Worm (Caenorhabditis elegans) whole organism, L1 larva: ENCODE measurements around the gene clc-13.
A peak's percentile ranks its signal among the peaks of the same experiment; 100 is the strongest.

Source experiments
- C04F5.9 ChIP-seq: sonication (generic microtip); optimal IDR thresholded peaks from 2 replicates; lab custom pipeline; 2016; ENCODE audit warnings: missing genetic modification characterization, missing compliant biosample characterization
- F16B12.6 ChIP-seq: fragments of 150-350 bp; optimal IDR thresholded peaks from 2 replicates; lab custom pipeline; 2014; ENCODE audit warnings: missing biosample characterization, missing genetic modification characterization
- Y116A8C.19 ChIP-seq: sonication (generic microtip); optimal IDR thresholded peaks from 2 replicates; lab custom pipeline; 2016; ENCODE audit warnings: missing compliant biosample characterization, missing genetic modification characterization, borderline replicate concordance
- aha-1 ChIP-seq: fragments of 150-350 bp; optimal IDR thresholded peaks from 2 replicates; lab custom pipeline; 2014; ENCODE audit warnings: missing biosample characterization, missing genetic modification characterization
- ceh-88 ChIP-seq: fragments of 200-800 bp; sonication (Bioruptor generic); IDR thresholded peaks from 2 replicates; pipeline ENCODE4 v1.3.6; 2022; ENCODE audit warnings: missing genetic modification characterization, missing compliant biosample characterization
- ceh-90 ChIP-seq: sonication (generic microtip); optimal IDR thresholded peaks from 2 replicates; lab custom pipeline; 2016; ENCODE audit warnings: missing genetic modification characterization, missing compliant biosample characterization
- ces-1 ChIP-seq: fragments of 150-350 bp; optimal IDR thresholded peaks from 2 replicates; lab custom pipeline; 2014; ENCODE audit warnings: missing biosample characterization, missing genetic modification reagents, missing genetic modification characterization
- dpl-1 ChIP-seq, 3 experiments: fragments of 150-350 bp in 2 of 3; sonication (generic microtip) in 1 of 3; optimal IDR thresholded peaks; 2 replicates each; lab custom pipeline; 2014 to 2017; ENCODE audit warnings: missing biosample characterization in 3 of 3, missing genetic modification characterization in 3 of 3, missing genetic modification reagents in 3 of 3
- efl-3 ChIP-seq: fragments of 200-800 bp; sonication (Bioruptor generic); optimal IDR thresholded peaks from 2 replicates; lab custom pipeline; 2018; ENCODE audit warnings: mild to moderate bottlenecking, missing genetic modification characterization, missing compliant biosample characterization
- elt-2 ChIP-seq: sonication (generic microtip); optimal IDR thresholded peaks from 2 replicates; lab custom pipeline; 2016; ENCODE audit warnings: missing genetic modification characterization, mild to moderate bottlenecking, inconsistent platforms, missing compliant biosample characterization, missing genetic modification reagents
- ets-5 ChIP-seq: fragments of 200-800 bp; sonication (Bioruptor generic); IDR thresholded peaks from 2 replicates; pipeline ENCODE4 v1.3.6; 2022; ENCODE audit warnings: missing genetic modification characterization, missing compliant biosample characterization
- fkh-10 ChIP-seq: sonication (generic microtip); optimal IDR thresholded peaks from 2 replicates; lab custom pipeline; 2017; ENCODE audit warnings: missing biosample characterization, missing genetic modification reagents, missing genetic modification characterization
- fkh-8 ChIP-seq: sonication (generic microtip); optimal IDR thresholded peaks from 2 replicates; lab custom pipeline; 2016; ENCODE audit warnings: mild to moderate bottlenecking, missing genetic modification characterization, missing compliant biosample characterization
- grh-1 ChIP-seq: fragments of 200-800 bp; sonication (Bioruptor generic); IDR thresholded peaks from 2 replicates; pipeline ENCODE4 v1.3.6; 2022; ENCODE audit warnings: missing genetic modification reagents, missing genetic modification characterization, missing compliant biosample characterization
- isw-1 ChIP-seq: fragments of 200-800 bp; sonication (Bioruptor generic); IDR thresholded peaks from 2 replicates; pipeline ENCODE4 v1.3.6; 2022; ENCODE audit warnings: missing genetic modification characterization, missing compliant biosample characterization
- lin-13 ChIP-seq: fragments of 150-350 bp; optimal IDR thresholded peaks from 2 replicates; lab custom pipeline; 2014; ENCODE audit warnings: missing biosample characterization, missing genetic modification reagents, missing genetic modification characterization
- lin-39 ChIP-seq: fragments of 150-350 bp; optimal IDR thresholded peaks from 2 replicates; lab custom pipeline; 2014; ENCODE audit warnings: missing biosample characterization, missing genetic modification reagents, missing genetic modification characterization
- mef-2 ChIP-seq: fragments of 150-350 bp; optimal IDR thresholded peaks from 2 replicates; lab custom pipeline; 2014; ENCODE audit warnings: missing biosample characterization, missing genetic modification characterization
- mep-1 ChIP-seq: fragments of 150-350 bp; optimal IDR thresholded peaks from 2 replicates; lab custom pipeline; 2014; ENCODE audit warnings: missing biosample characterization, missing genetic modification characterization
- nhr-20 ChIP-seq: sonication (generic microtip); optimal IDR thresholded peaks from 2 replicates; lab custom pipeline; 2016; ENCODE audit warnings: mild to moderate bottlenecking, missing genetic modification characterization, missing compliant biosample characterization
- nhr-237 ChIP-seq: fragments of 150-350 bp; optimal IDR thresholded peaks from 2 replicates; lab custom pipeline; 2014; ENCODE audit warnings: missing biosample characterization, missing genetic modification characterization
- nhr-71 ChIP-seq: sonication (generic microtip); optimal IDR thresholded peaks from 2 replicates; lab custom pipeline; 2016; ENCODE audit warnings: mild to moderate bottlenecking, missing genetic modification characterization, moderate library complexity, missing compliant biosample characterization
- nhr-76 ChIP-seq: sonication (generic microtip); optimal IDR thresholded peaks from 2 replicates; lab custom pipeline; 2017; ENCODE audit warnings: missing biosample characterization, missing genetic modification characterization
- nhr-77 ChIP-seq: fragments of 150-350 bp; optimal IDR thresholded peaks from 2 replicates; lab custom pipeline; 2014; ENCODE audit warnings: missing biosample characterization, missing genetic modification characterization
- nhr-85 ChIP-seq: sonication (generic microtip); peaks from one replicate; lab custom pipeline; 2016; ENCODE audit warnings: missing genetic modification characterization, inconsistent platforms, missing compliant biosample characterization
- nhr-90 ChIP-seq: sonication (generic microtip); optimal IDR thresholded peaks from 2 replicates; lab custom pipeline; 2016; ENCODE audit warnings: mild to moderate bottlenecking, missing genetic modification characterization, missing compliant biosample characterization; ENCODE audit not compliant: poor library complexity
- pag-3 ChIP-seq: sonication (generic microtip); optimal IDR thresholded peaks from 2 replicates; lab custom pipeline; 2017; ENCODE audit warnings: missing genetic modification characterization, mild to moderate bottlenecking, missing compliant biosample characterization, antibody characterized with exemption, borderline replicate concordance; ENCODE audit not compliant: insufficient read depth
- pax-3 ChIP-seq: fragments of 200-800 bp; sonication (Bioruptor generic); optimal IDR thresholded peaks from 2 replicates; lab custom pipeline; 2018; ENCODE audit warnings: mild to moderate bottlenecking, missing genetic modification characterization, moderate library complexity, missing compliant biosample characterization
- skn-1 ChIP-seq: fragments of 150-350 bp; optimal IDR thresholded peaks from 2 replicates; lab custom pipeline; 2014; ENCODE audit warnings: missing biosample characterization, missing genetic modification characterization
- snpc-4 ChIP-seq: fragments of 150-350 bp; optimal IDR thresholded peaks from 2 replicates; lab custom pipeline; 2014; ENCODE audit warnings: missing biosample characterization, missing genetic modification characterization
- sox-4 ChIP-seq: sonication (generic microtip); optimal IDR thresholded peaks from 2 replicates; lab custom pipeline; 2016; ENCODE audit warnings: missing genetic modification characterization, missing compliant biosample characterization
- sptf-1 ChIP-seq: fragments of 150-350 bp; optimal IDR thresholded peaks from 2 replicates; lab custom pipeline; 2014; ENCODE audit warnings: missing biosample characterization, missing genetic modification characterization
- unc-130 ChIP-seq: fragments of 150-350 bp; optimal IDR thresholded peaks from 2 replicates; lab custom pipeline; 2017; ENCODE audit warnings: missing biosample characterization, missing genetic modification characterization, inconsistent platforms
- unc-30 ChIP-seq: sonication (generic microtip); optimal IDR thresholded peaks from 2 replicates; lab custom pipeline; 2017; ENCODE audit warnings: missing biosample characterization, missing genetic modification characterization
- unc-62 ChIP-seq: fragments of 150-350 bp; optimal IDR thresholded peaks from 2 replicates; lab custom pipeline; 2014; ENCODE audit warnings: missing biosample characterization, missing genetic modification reagents, missing genetic modification characterization

The clc-13 gene

DNA sequence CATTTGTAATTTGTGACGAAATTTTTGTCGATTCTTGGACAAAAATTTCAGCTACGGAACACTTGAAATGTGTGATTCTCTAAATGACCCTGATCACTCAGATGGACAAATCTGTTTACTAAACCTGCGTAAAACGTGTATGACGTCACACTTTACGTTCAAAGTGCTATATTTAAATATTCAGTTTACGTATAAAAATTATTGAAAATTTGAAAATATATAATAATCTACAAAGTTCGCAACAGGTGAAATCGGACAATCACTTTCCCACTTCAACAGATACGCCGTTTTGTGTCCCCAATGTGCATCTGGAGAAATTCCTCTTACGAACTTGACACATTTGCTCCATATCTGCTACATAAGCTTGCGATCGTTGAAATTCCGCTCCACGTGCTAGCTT is 9.0 kb upstream of the clc-13 start, which contains the start of gene srh-131:
Gene srh-131, plus strand, starts transcription at position 301 of the 400 bp plus-strand sequence.
- no peak for TF ChIP-seq mef-2 (tag; lab: Kevin White, UChicago)
- no peak for TF ChIP-seq pax-3 (tag; lab: Kevin White, UChicago)
- no peak for TF ChIP-seq ets-5
- no peak for TF ChIP-seq C04F5.9 (tag; lab: Kevin White, UChicago)
- TF ChIP-seq dpl-1 (GFP tag; optimal IDR thresholded peaks at IDR 0.05; lab: Kevin White, UChicago): no peak
- TF ChIP-seq elt-2 (tag; lab: Kevin White, UChicago): no peak
- no peak for TF ChIP-seq snpc-4 (tag; lab: Kevin White, UChicago)
- TF ChIP-seq isw-1: no peak
- TF ChIP-seq ceh-90 (tag; lab: Kevin White, UChicago): no peak
- TF ChIP-seq skn-1 (tag; lab: Kevin White, UChicago): no peak

DNA sequence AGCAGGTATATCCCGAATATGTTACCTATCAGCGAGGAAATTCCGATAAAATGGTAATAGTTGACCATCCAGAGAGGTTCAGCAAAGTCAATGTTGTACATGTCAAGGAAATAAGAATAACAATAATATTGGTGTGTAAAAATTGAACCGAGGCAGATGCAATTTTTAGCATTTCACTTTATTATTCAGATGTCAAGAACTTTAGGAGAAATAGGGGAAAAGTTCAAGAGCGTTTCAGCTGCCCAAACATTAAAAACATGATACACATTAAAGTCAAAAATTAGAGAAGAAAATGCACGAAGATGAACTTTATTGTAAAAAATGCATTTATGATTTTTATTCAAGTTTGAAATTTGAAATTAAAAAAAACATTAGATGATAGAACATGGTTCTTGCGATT is 5.9 kb upstream of the clc-13 start, which contains the start of gene sri-69:
Gene sri-69, minus strand, starts transcription at position 101 of the 400 bp plus-strand sequence.
- TF ChIP-seq unc-130 (tag; lab: Kevin White, UChicago) (no peak), C04F5.9 (tag; lab: Kevin White, UChicago) (no peak), fkh-10 (GFP tag; lab: Kevin White, UChicago) (no peak), nhr-77 (tag; lab: Kevin White, UChicago) (no peak), nhr-76 (tag; lab: Kevin White, UChicago) (no peak), grh-1 (GFP tag; lab: Robert Waterston, UW) (no peak), nhr-20 (tag; lab: Kevin White, UChicago) (no peak), isw-1 (no peak), ces-1 (no peak), lin-39 (no peak), pag-3 (no peak), aha-1 (no peak)

DNA sequence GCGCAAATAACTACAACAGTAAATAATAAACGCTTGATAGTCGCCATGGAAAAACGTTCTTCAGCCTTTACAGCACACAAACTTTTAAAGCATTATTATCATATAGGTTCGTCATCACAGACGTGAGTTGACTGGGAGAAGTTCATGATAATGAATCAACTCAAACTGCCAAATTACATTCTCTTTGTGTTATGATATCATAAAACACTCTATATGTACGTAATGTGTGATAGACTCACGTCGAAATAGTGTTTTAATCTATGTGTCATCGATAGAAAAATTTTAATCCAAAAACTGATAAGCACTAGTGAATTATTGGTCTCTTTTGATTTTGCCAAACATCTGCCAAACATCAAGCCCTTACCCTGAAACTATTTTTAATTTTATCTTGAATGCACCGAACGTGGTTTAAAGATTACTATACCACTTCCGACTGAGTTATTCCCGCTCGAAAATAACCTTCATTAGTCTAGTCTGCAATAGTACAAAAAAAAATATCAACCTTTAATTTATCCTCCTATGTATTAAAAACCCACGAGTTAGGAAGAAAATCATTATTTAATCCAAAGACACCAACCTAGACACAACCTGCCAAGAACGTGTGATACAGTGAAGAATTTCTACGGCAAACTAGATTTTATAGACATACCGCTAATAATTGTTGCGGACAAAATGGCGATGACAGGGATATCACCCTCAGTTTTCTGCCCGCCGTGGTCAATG is 4.7 kb upstream of the clc-13 start, which contains the start of the genes clc-12 and clec-240:
Gene clc-12, minus strand, starts transcription at position 47 of the 723 bp plus-strand sequence.
Gene clec-240, plus strand, starts transcription at position 673 of the 723 bp plus-strand sequence.
- TF ChIP-seq elt-2 (tag; lab: Kevin White, UChicago): peak; percentile 69
- no peak for TF ChIP-seq sox-4 (tag; lab: Kevin White, UChicago)

DNA sequence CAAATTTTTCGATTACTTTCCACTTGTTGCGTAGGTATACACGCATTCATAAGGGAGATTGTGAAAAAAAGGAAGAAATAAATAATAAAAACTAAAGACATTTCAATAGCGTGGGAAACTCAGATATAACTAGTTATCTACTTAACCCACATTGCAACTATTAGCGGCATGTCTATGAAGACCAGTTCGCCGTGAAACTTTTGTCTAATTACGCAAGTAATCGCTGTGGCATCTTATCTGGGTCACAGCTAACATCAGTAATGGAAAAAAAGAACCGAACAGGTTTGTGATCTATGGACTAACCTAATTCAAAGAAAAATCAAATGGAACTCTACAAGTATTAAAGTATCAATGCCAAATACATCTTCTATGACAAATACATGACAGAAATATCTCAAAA is 976 bp upstream of the clc-13 start, which contains the start of gene clec-241:
Gene clec-241, minus strand, starts transcription at position 101 of the 400 bp plus-strand sequence.
- TF ChIP-seq fkh-8 (no peak), ceh-88 (no peak), Y116A8C.19 (tag; lab: Kevin White, UChicago) (no peak), nhr-71 (tag; lab: Kevin White, UChicago) (no peak), nhr-90 (tag; lab: Kevin White, UChicago) (no peak), mep-1 (tag; lab: Kevin White, UChicago) (no peak), sptf-1 (no peak), ces-1 (no peak), unc-30 (tag; lab: Kevin White, UChicago) (no peak), F16B12.6 (tag; lab: Kevin White, UChicago) (no peak), unc-62 (GFP tag; lab: Kevin White, UChicago) (no peak), ceh-90 (tag; lab: Kevin White, UChicago) (no peak), lin-13 (GFP tag; lab: Kevin White, UChicago) (no peak), efl-3 (GFP tag; lab: Kevin White, UChicago) (no peak), nhr-237 (tag; lab: Kevin White, UChicago) (no peak), nhr-85 (tag; lab: Kevin White, UChicago) (no peak), sox-4 (tag; lab: Kevin White, UChicago) (no peak)
